Worm (Caenorhabditis elegans): Measurements from ENCODE around the gene Y113G7B.27.

The Y113G7B.27 gene

ce11 chrV:20192102-20192880, at the start of gene Y113G7B.27, which contains the start of gene fbxa-115:
Gene Y113G7B.27, plus strand, starts transcription at chrV:20192830.
Gene fbxa-115, minus strand, starts transcription at chrV:20192152.
- TF ChIP-seq F22D6.2 (tag; optimal IDR thresholded peaks at IDR 0.05) (no peak), die-1 (tag; optimal IDR thresholded peaks at IDR 0.05) (no peak), ztf-6 (GFP tag; IDR thresholded peaks at IDR 0.05) (no peak), lin-40 (tag; optimal IDR thresholded peaks at IDR 0.05) (no peak), sdz-38 (tag; optimal IDR thresholded peaks at IDR 0.05) (no peak), cebp-2 (GFP tag; IDR thresholded peaks at IDR 0.05) (no peak), ceh-79 (tag; optimal IDR thresholded peaks at IDR 0.05) (no peak), dox-1 (GFP tag; IDR thresholded peaks at IDR 0.05) (no peak), dpff-1 (tag; optimal IDR thresholded peaks at IDR 0.05) (no peak), sea-2 (GFP tag; IDR thresholded peaks at IDR 0.05) (no peak), hlh-26 (GFP tag; conservative IDR thresholded peaks at IDR 0.05) (no peak), madf-6 (GFP tag; IDR thresholded peaks at IDR 0.05) (no peak), madf-8 (GFP tag; conservative IDR thresholded peaks at IDR 0.05) (no peak), F33H1.4 (GFP tag; IDR thresholded peaks at IDR 0.05) (no peak), nfya-2 (GFP tag; IDR thresholded peaks at IDR 0.05) (no peak), nhr-90 (tag; optimal IDR thresholded peaks at IDR 0.05) (no peak), pha-4 (tag; optimal IDR thresholded peaks at IDR 0.05) (no peak), unc-130 (GFP tag; optimal IDR thresholded peaks at IDR 0.05) (no peak)

ce11 chrV:20143711-20144110, 48.9 kb upstream of the Y113G7B.27 start:
- TF ChIP-seq snpc-1.1 (tag; optimal IDR thresholded peaks at IDR 0.05; ENCODE audit: insufficient read depth) (peak; percentile 61), snpc-4 (GFP tag; optimal IDR thresholded peaks at IDR 0.05) (no peak), snpc-4 (tag; optimal IDR thresholded peaks at IDR 0.05) (peak in 2 of 4 experiments; percentile 72 to 79), akir-1 (GFP tag; optimal IDR thresholded peaks at IDR 0.05) (no peak), C17E4.6 (GFP tag; IDR thresholded peaks at IDR 0.05) (no peak)

ce11 chrV:20147662-20148245, 44.9 kb upstream of the Y113G7B.27 start, which contains the start of gene Y113G7A.13:
Gene Y113G7A.13, plus strand, starts transcription at chrV:20148195.
- TF ChIP-seq snpc-3.4 (tag; optimal IDR thresholded peaks at IDR 0.05) (no peak), xnd-1 (tag; optimal IDR thresholded peaks at IDR 0.05) (no peak), C17E4.6 (GFP tag; IDR thresholded peaks at IDR 0.05) (no peak), attf-5 (GFP tag; optimal IDR thresholded peaks at IDR 0.05) (peak; percentile 41), ZK185.1 (tag; optimal IDR thresholded peaks at IDR 0.05; ENCODE audit: poor library complexity, severe bottlenecking) (no peak), nhr-80 (tag; optimal IDR thresholded peaks at IDR 0.05) (peak; percentile 79), repo-1 (tag; optimal IDR thresholded peaks at IDR 0.05) (no peak), fkh-3 (tag; optimal IDR thresholded peaks at IDR 0.05) (no peak), ceh-58 (GFP tag; IDR thresholded peaks at IDR 0.05) (no peak), K11D2.4 (GFP tag; IDR thresholded peaks at IDR 0.05) (no peak), F55B11.4 (tag; optimal IDR thresholded peaks at IDR 0.05; ENCODE audit: borderline replicate concordance, insufficient read depth) (no peak), ets-4 (GFP tag; optimal IDR thresholded peaks at IDR 0.05) (no peak), die-1 (tag; optimal IDR thresholded peaks at IDR 0.05) (no peak), K12H6.12 (tag; optimal IDR thresholded peaks at IDR 0.05) (no peak)
